Fruit fly (Drosophila melanogaster): ENCODE measurements around the gene MAGE.
A peak's percentile ranks its signal among the peaks of the same experiment; 100 is the strongest.

MAGE gene

dm6 chr3R:7108589-7109312 lies 46.2 kb downstream of the MAGE start:
- TF ChIP-seq Mnt (GFP tag; optimal IDR thresholded peaks at IDR 0.05) (peak; percentile 2), Clk (GFP tag; optimal IDR thresholded peaks at IDR 0.05) (peak; percentile 57), CG7045 (GFP tag; optimal IDR thresholded peaks at IDR 0.05) (peak; percentile 84), CG12768 (GFP tag; optimal IDR thresholded peaks at IDR 0.05) (peak; percentile 47), cic (GFP tag; optimal IDR thresholded peaks at IDR 0.05) (no peak), CG7101 (tag; optimal IDR thresholded peaks at IDR 0.05) (peak; percentile 91), ovo (GFP tag; optimal IDR thresholded peaks at IDR 0.05) (peak; percentile 70), CG11617 (GFP tag; optimal IDR thresholded peaks at IDR 0.05) (peak; percentile 74), bab1 (GFP tag; optimal IDR thresholded peaks at IDR 0.05) (peak; percentile 91), Hr96 (GFP tag; optimal IDR thresholded peaks at IDR 0.05) (peak; percentile 73), CG14711 (tag; optimal IDR thresholded peaks at IDR 0.05) (peak; percentile 91), tj (GFP tag; optimal IDR thresholded peaks at IDR 0.05) (peak; percentile 84), CG5204 (GFP tag; optimal IDR thresholded peaks at IDR 0.05) (peak; percentile 73), Crg-1 (GFP tag; optimal IDR thresholded peaks at IDR 0.05) (peak; percentile 44), CG1620 (GFP tag; optimal IDR thresholded peaks at IDR 0.05) (peak; percentile 63), pad (GFP tag; optimal IDR thresholded peaks at IDR 0.05) (peak; percentile 77), CG33017 (tag; optimal IDR thresholded peaks at IDR 0.05) (peak; percentile 88), toe (GFP tag; optimal IDR thresholded peaks at IDR 0.05) (peak; percentile 51), cnc (optimal IDR thresholded peaks at IDR 0.05) (no peak), kay (GFP tag; ENCODE audit: borderline replicate concordance) (no peak)

- TF ChIP-seq kay (GFP tag; ENCODE audit: borderline replicate concordance) (peak; percentile 38), Mnt (GFP tag; optimal IDR thresholded peaks at IDR 0.05) (no peak), pad (GFP tag; optimal IDR thresholded peaks at IDR 0.05) (peak; percentile 3)
Observed at dm6 chr3R:7107713-7108588, 47.0 kb downstream of the MAGE start.

dm6 chr3R:7105503-7106164 lies 49.3 kb downstream of the MAGE start:
- no peak for TF ChIP-seq tj (GFP tag; optimal IDR thresholded peaks at IDR 0.05)
- TF ChIP-seq CG33017 (tag; optimal IDR thresholded peaks at IDR 0.05), result no peak
- TF ChIP-seq cic (GFP tag; optimal IDR thresholded peaks at IDR 0.05), result no peak
- no peak for TF ChIP-seq ovo (GFP tag; optimal IDR thresholded peaks at IDR 0.05)
- TF ChIP-seq pad (GFP tag; optimal IDR thresholded peaks at IDR 0.05), result no peak
- TF ChIP-seq Clk (GFP tag; optimal IDR thresholded peaks at IDR 0.05), result no peak
- no peak for TF ChIP-seq CG7101 (tag; optimal IDR thresholded peaks at IDR 0.05)
- no peak for TF ChIP-seq CG5204 (GFP tag; optimal IDR thresholded peaks at IDR 0.05)
- no peak for TF ChIP-seq toe (GFP tag; optimal IDR thresholded peaks at IDR 0.05)
- TF ChIP-seq kay (GFP tag; ENCODE audit: borderline replicate concordance), result no peak
- TF ChIP-seq bab1 (GFP tag; optimal IDR thresholded peaks at IDR 0.05), result no peak
- TF ChIP-seq Hr96 (GFP tag; optimal IDR thresholded peaks at IDR 0.05), result no peak
- TF ChIP-seq CG12768 (GFP tag; optimal IDR thresholded peaks at IDR 0.05), result no peak
- no peak for TF ChIP-seq CG11617 (GFP tag; optimal IDR thresholded peaks at IDR 0.05)
- no peak for TF ChIP-seq Crg-1 (GFP tag; optimal IDR thresholded peaks at IDR 0.05)
- no peak for TF ChIP-seq CG14711 (tag; optimal IDR thresholded peaks at IDR 0.05)
- no peak for TF ChIP-seq CG7045 (GFP tag; optimal IDR thresholded peaks at IDR 0.05)
- TF ChIP-seq CG1620 (GFP tag; optimal IDR thresholded peaks at IDR 0.05), result no peak
- TF ChIP-seq cnc (optimal IDR thresholded peaks at IDR 0.05), result no peak
- no peak for TF ChIP-seq Mnt (GFP tag; optimal IDR thresholded peaks at IDR 0.05)

dm6 chr3R:7104308-7104707 lies 50.7 kb downstream of the MAGE start:
- TF ChIP-seq Mnt (GFP tag; optimal IDR thresholded peaks at IDR 0.05), result no peak
- TF ChIP-seq tj (GFP tag; optimal IDR thresholded peaks at IDR 0.05), result no peak
- no peak for TF ChIP-seq CG14711 (tag; optimal IDR thresholded peaks at IDR 0.05)
- TF ChIP-seq bab1 (GFP tag; optimal IDR thresholded peaks at IDR 0.05), result no peak
- TF ChIP-seq CG5204 (GFP tag; optimal IDR thresholded peaks at IDR 0.05), result no peak
- no peak for TF ChIP-seq CG7101 (tag; optimal IDR thresholded peaks at IDR 0.05)
- TF ChIP-seq ovo (GFP tag; optimal IDR thresholded peaks at IDR 0.05), result no peak
- TF ChIP-seq Hr96 (GFP tag; optimal IDR thresholded peaks at IDR 0.05), result no peak
- no peak for TF ChIP-seq CG33017 (tag; optimal IDR thresholded peaks at IDR 0.05)
- TF ChIP-seq CG12768 (GFP tag; optimal IDR thresholded peaks at IDR 0.05), result no peak
- no peak for TF ChIP-seq CG11617 (GFP tag; optimal IDR thresholded peaks at IDR 0.05)
